Fruit fly (Drosophila melanogaster) whole organism, adult: ENCODE data around the gene CG32219.

Experiments
- CG1620 ChIP-seq: fragments of 200-800 bp; sonication (Bioruptor generic); optimal IDR thresholded peaks from 2 replicates; lab custom pipeline; 2016; ENCODE audit warnings: missing biosample characterization, missing genetic modification characterization
- CG7045 ChIP-seq: fragments of 200-800 bp; sonication (Bioruptor generic); optimal IDR thresholded peaks from 2 replicates; lab custom pipeline; 2017; ENCODE audit warnings: missing biosample characterization, mild to moderate bottlenecking, missing genetic modification characterization
- Clk ChIP-seq: fragments of 200-800 bp; sonication (Bioruptor generic); optimal IDR thresholded peaks from 2 replicates; lab custom pipeline; 2017; ENCODE audit warnings: missing biosample characterization, missing genetic modification characterization
- bab1 ChIP-seq: fragments of 200-800 bp; sonication (Bioruptor generic); optimal IDR thresholded peaks from 3 replicates; lab custom pipeline; 2019; ENCODE audit warnings: missing biosample characterization, mild to moderate bottlenecking, missing genetic modification characterization, moderate library complexity

- TF ChIP-seq bab1 (GFP tag; lab: Kevin White, UChicago) (no peak), CG1620 (GFP tag; lab: Kevin White, UChicago) (no peak), Clk (no peak), CG7045 (GFP tag; lab: Kevin White, UChicago) (no peak)
Measured at dm6 chr3L:19905427-19905826, 45.5 kb downstream of the CG32219 start.
